Worm (Caenorhabditis elegans) whole organism, young adult: Measurements from ENCODE around the gene F53C3.8.

Experiments used
- F55B11.4 ChIP-seq: sonication (generic microtip); optimal IDR thresholded peaks from 2 replicates; lab custom pipeline; 2016; ENCODE audit warnings: missing compliant biosample characterization, missing genetic modification characterization, borderline replicate concordance; ENCODE audit not compliant: insufficient read depth
- Y95B8A.8 ChIP-seq: fragments of 200-800 bp; sonication (Bioruptor generic); IDR thresholded peaks from 2 replicates; pipeline ENCODE4 v1.3.6; 2022; ENCODE audit warnings: missing genetic modification reagents, missing genetic modification characterization, missing compliant biosample characterization
- attf-3 ChIP-seq: fragments of 200-800 bp; sonication (Bioruptor generic); conservative IDR thresholded peaks from 2 replicates; pipeline ENCODE4 v1.3.6; 2022; ENCODE audit warnings: missing genetic modification reagents, missing genetic modification characterization, missing compliant biosample characterization
- cebp-1 ChIP-seq, 2 experiments: fragments of 200-800 bp in 1 of 2; sonication (Bioruptor generic) in 1 of 2; sonication (generic microtip) in 1 of 2; IDR thresholded peaks in 1 of 2; optimal IDR thresholded peaks in 1 of 2; 2 replicates each; pipeline versions ENCODE4 v1.3.6 to Lab custom; 2017 to 2022; ENCODE audit warnings: missing compliant biosample characterization in 2 of 2, missing genetic modification characterization in 2 of 2, mild to moderate bottlenecking in 1 of 2, missing genetic modification reagents in 1 of 2, moderate library complexity in 1 of 2
- ceh-100 ChIP-seq: fragments of 200-800 bp; sonication (Bioruptor generic); IDR thresholded peaks from 2 replicates; pipeline ENCODE4 v1.3.6; 2022; ENCODE audit warnings: missing genetic modification reagents, missing genetic modification characterization, missing compliant biosample characterization
- ceh-58 ChIP-seq: fragments of 200-800 bp; sonication (Bioruptor generic); IDR thresholded peaks from 2 replicates; pipeline ENCODE4 v1.3.6; 2022; ENCODE audit warnings: missing genetic modification characterization, missing compliant biosample characterization
- hsf-1 ChIP-seq: fragments of 200-800 bp; sonication (Bioruptor generic); IDR thresholded peaks from 2 replicates; pipeline ENCODE4 v1.3.6; 2022; ENCODE audit warnings: missing genetic modification reagents, missing genetic modification characterization, missing compliant biosample characterization
- lag-1 ChIP-seq: fragments of 200-800 bp; sonication (Bioruptor generic); IDR thresholded peaks from 2 replicates; pipeline ENCODE4 v1.3.6; 2022; ENCODE audit warnings: missing genetic modification reagents, missing genetic modification characterization, missing compliant biosample characterization
- madf-6 ChIP-seq: fragments of 200-800 bp; sonication (Bioruptor generic); IDR thresholded peaks from 2 replicates; pipeline ENCODE4 v1.3.6; 2022; ENCODE audit warnings: missing genetic modification reagents, missing genetic modification characterization, missing compliant biosample characterization

ce11 chrII:3896920-3897319 is 5.7 kb downstream of the F53C3.8 start:
- no peak for TF ChIP-seq ceh-58 (GFP tag; lab: Robert Waterston, UW)
- TF ChIP-seq attf-3: no peak
- no peak for TF ChIP-seq ceh-100 (GFP tag; lab: Robert Waterston, UW)
- no peak for TF ChIP-seq lag-1 (GFP tag; lab: Robert Waterston, UW)
- TF ChIP-seq Y95B8A.8: no peak
- TF ChIP-seq F55B11.4 (tag; lab: Kevin White, UChicago): no peak
- TF ChIP-seq cebp-1 (GFP tag; IDR thresholded peaks at IDR 0.05; lab: Robert Waterston, UW): no peak
- TF ChIP-seq cebp-1 (tag; optimal IDR thresholded peaks at IDR 0.05; lab: Kevin White, UChicago): no peak
- no peak for TF ChIP-seq madf-6 (GFP tag; lab: Robert Waterston, UW)
- no peak for TF ChIP-seq hsf-1 (GFP tag; lab: Robert Waterston, UW)
